Fruit fly (Drosophila melanogaster): Measurements from ENCODE around the gene Men-b.
A peak's percentile ranks its signal among the peaks of the same experiment; 100 is the strongest.

The Men-b gene

dm6 chr3R:27134728-27135361, 16.6 kb upstream of the Men-b start:
- no peak for TF ChIP-seq CG8478 (optimal IDR thresholded peaks at IDR 0.05)
- no peak for TF ChIP-seq CTCF (optimal IDR thresholded peaks at IDR 0.05)

dm6 chr3R:27135692-27136641, 15.5 kb upstream of the Men-b start:
- TF ChIP-seq CG8478 (optimal IDR thresholded peaks at IDR 0.05) (no peak), CTCF (optimal IDR thresholded peaks at IDR 0.05) (no peak)

- no peak for TF ChIP-seq CG8478 (optimal IDR thresholded peaks at IDR 0.05)
- TF ChIP-seq CTCF (optimal IDR thresholded peaks at IDR 0.05), result no peak
Measured at dm6 chr3R:27137914-27138323, 13.5 kb upstream of the Men-b start.

dm6 chr3R:27138700-27139099, 12.8 kb upstream of the Men-b start:
- TF ChIP-seq CTCF (optimal IDR thresholded peaks at IDR 0.05), result no peak
- no peak for TF ChIP-seq CG8478 (optimal IDR thresholded peaks at IDR 0.05)

dm6 chr3R:27139963-27140362, 11.5 kb upstream of the Men-b start:
- TF ChIP-seq CG8478 (optimal IDR thresholded peaks at IDR 0.05), result no peak
- TF ChIP-seq CTCF (optimal IDR thresholded peaks at IDR 0.05), result no peak

dm6 chr3R:27148812-27149769, 2.4 kb upstream of the Men-b start:
- TF ChIP-seq CG8478 (optimal IDR thresholded peaks at IDR 0.05) (no peak), CTCF (optimal IDR thresholded peaks at IDR 0.05) (no peak)

dm6 chr3R:27149884-27150676, 1.4 kb upstream of the Men-b start:
- TF ChIP-seq CG8478 (optimal IDR thresholded peaks at IDR 0.05) (no peak), CTCF (optimal IDR thresholded peaks at IDR 0.05) (no peak)

- TF ChIP-seq CG8478 (optimal IDR thresholded peaks at IDR 0.05) (no peak), CTCF (optimal IDR thresholded peaks at IDR 0.05) (peak; percentile 26 to 44)
Measured at dm6 chr3R:27150685-27151515, 562 bp upstream of the Men-b start, which contains the start of gene CG6051. Gene CG6051, minus strand, starts transcription at chr3R:27151069.

dm6 chr3R:27152129-27152968, 887 bp downstream of the Men-b start:
- TF ChIP-seq CTCF (optimal IDR thresholded peaks at IDR 0.05) (no peak), CG8478 (optimal IDR thresholded peaks at IDR 0.05) (no peak)

dm6 chr3R:27153062-27153878, 1.8 kb downstream of the Men-b start:
- TF ChIP-seq CTCF (optimal IDR thresholded peaks at IDR 0.05), result no peak
- TF ChIP-seq CG8478 (optimal IDR thresholded peaks at IDR 0.05), result no peak

- no peak for TF ChIP-seq CG8478 (optimal IDR thresholded peaks at IDR 0.05)
- TF ChIP-seq CTCF (optimal IDR thresholded peaks at IDR 0.05), result no peak
Measured at dm6 chr3R:27154001-27154400, 2.5 kb downstream of the Men-b start.

- no peak for TF ChIP-seq CTCF (optimal IDR thresholded peaks at IDR 0.05)
Measured at dm6 chr3R:27157814-27158213, 6.4 kb downstream of the Men-b start, which contains the start of gene grass. Gene grass, plus strand, starts transcription at chr3R:27157948.

All from S2 (cell line).